Worm (Caenorhabditis elegans) whole organism, young adult: Measurements from ENCODE around the gene Y60A3A.23.

ENCODE experiments used
- F57A8.1 ChIP-seq: fragments of 200-800 bp; sonication (Bioruptor generic); optimal IDR thresholded peaks from 2 replicates; lab custom pipeline; 2018; ENCODE audit warnings: mild to moderate bottlenecking, missing genetic modification characterization, moderate library complexity, missing compliant biosample characterization
- ets-4 ChIP-seq: fragments of 200-800 bp; sonication (Bioruptor generic); optimal IDR thresholded peaks from 2 replicates; lab custom pipeline; 2018; ENCODE audit warnings: mild to moderate bottlenecking, missing genetic modification characterization, missing compliant biosample characterization
- hmg-1.2 ChIP-seq: fragments of 200-800 bp; sonication (Bioruptor generic); IDR thresholded peaks from 2 replicates; pipeline ENCODE4 v1.3.6; 2022; ENCODE audit warnings: missing genetic modification reagents, missing genetic modification characterization, missing compliant biosample characterization
- hmg-20 ChIP-seq: fragments of 200-800 bp; sonication (Bioruptor generic); IDR thresholded peaks from 2 replicates; pipeline ENCODE4 v1.3.6; 2022; ENCODE audit warnings: missing genetic modification reagents, missing genetic modification characterization, missing compliant biosample characterization
- let-607 ChIP-seq, 2 experiments: fragments of 200-800 bp in 1 of 2; sonication (Bioruptor generic) in 1 of 2; sonication (generic microtip) in 1 of 2; optimal IDR thresholded peaks; 2 replicates each; lab custom pipeline; 2016 to 2018; ENCODE audit warnings: mild to moderate bottlenecking in 2 of 2, missing compliant biosample characterization in 2 of 2, missing genetic modification characterization in 2 of 2, moderate library complexity in 2 of 2, missing genotype in 1 of 2
- lin-26 ChIP-seq: fragments of 200-800 bp; sonication (Bioruptor generic); IDR thresholded peaks from 2 replicates; pipeline ENCODE4 v1.3.6; 2022; ENCODE audit warnings: missing genetic modification reagents, missing genetic modification characterization, missing compliant biosample characterization
- nfya-2 ChIP-seq: fragments of 200-800 bp; sonication (Bioruptor generic); IDR thresholded peaks from 2 replicates; pipeline ENCODE4 v1.3.6; 2022; ENCODE audit warnings: missing genetic modification reagents, missing genetic modification characterization, missing compliant biosample characterization
- nhr-90 ChIP-seq: sonication (generic microtip); optimal IDR thresholded peaks from 2 replicates; lab custom pipeline; 2016; ENCODE audit warnings: missing genotype, mild to moderate bottlenecking, missing genetic modification characterization, missing compliant biosample characterization

- TF ChIP-seq lin-26 (no peak), ets-4 (no peak), hmg-20 (GFP tag; lab: Robert Waterston, UW) (no peak), nfya-2 (GFP tag; lab: Robert Waterston, UW) (no peak), let-607 (tag; optimal IDR thresholded peaks at IDR 0.05; lab: Kevin White, UChicago) (no peak), nhr-90 (tag; lab: Kevin White, UChicago) (no peak), hmg-1.2 (GFP tag; lab: Robert Waterston, UW) (no peak), F57A8.1 (no peak)
Measured at ce11 chrV:19965626-19966025, 41.9 kb upstream of the Y60A3A.23 start, which contains the start of gene srh-171.
